Fruit fly (Drosophila melanogaster): ENCODE measurements around the gene ClC-a.

Gene ClC-a

DNA sequence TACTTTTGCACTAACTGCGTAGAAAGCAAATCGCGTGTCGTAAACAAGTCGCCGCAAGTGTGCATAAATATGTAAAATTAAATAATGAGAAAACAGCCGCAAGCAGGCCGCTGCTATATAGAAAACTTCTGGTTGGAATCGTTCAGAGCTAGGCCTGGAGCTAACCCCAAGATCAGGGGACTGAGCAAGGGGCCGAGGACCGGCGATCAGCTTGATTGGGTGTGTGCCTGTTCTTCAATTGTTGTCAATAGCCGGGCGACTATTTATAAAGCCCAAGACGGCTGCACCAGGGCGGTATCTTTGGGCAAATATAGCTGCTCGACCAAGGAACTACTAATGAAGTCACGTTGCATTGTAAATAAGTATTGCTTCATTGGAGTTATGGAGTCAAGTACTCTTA, 56.2 kb downstream of the ClC-a start:
- TF ChIP-seq pan (optimal IDR thresholded peaks at IDR 0.05) (no peak), usp (GFP tag; optimal IDR thresholded peaks at IDR 0.05) (no peak), EcR (GFP tag; optimal IDR thresholded peaks at IDR 0.05) (no peak), psq (optimal IDR thresholded peaks at IDR 0.05) (no peak), CG8478 (optimal IDR thresholded peaks at IDR 0.05) (no peak), Dll (optimal IDR thresholded peaks at IDR 0.05) (no peak)

DNA sequence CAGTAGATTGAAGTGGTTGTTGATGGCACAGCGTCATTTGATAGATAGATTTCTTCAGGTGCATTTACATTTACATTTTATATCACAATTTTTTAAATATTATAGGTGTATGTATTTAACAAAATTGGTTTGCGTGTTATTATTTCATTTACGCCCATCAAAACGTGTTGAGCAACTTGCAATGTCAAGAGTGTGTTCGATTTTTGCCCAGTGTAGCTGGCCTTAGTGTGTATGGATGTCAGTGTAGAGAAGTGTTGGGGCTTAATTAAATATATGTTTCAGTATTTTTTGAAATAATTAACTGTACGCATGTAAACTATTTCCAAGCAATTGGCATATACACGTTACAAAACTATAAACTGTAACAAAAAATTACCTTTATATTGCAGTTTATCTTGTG, 61.3 kb downstream of the ClC-a start:
- TF ChIP-seq Dll (optimal IDR thresholded peaks at IDR 0.05) = no peak
- no peak for TF ChIP-seq CG8478 (optimal IDR thresholded peaks at IDR 0.05)
- TF ChIP-seq psq (optimal IDR thresholded peaks at IDR 0.05) = no peak
- TF ChIP-seq pan (optimal IDR thresholded peaks at IDR 0.05) = no peak
- TF ChIP-seq usp (GFP tag; optimal IDR thresholded peaks at IDR 0.05) = no peak
- TF ChIP-seq EcR (GFP tag; optimal IDR thresholded peaks at IDR 0.05) = no peak

DNA sequence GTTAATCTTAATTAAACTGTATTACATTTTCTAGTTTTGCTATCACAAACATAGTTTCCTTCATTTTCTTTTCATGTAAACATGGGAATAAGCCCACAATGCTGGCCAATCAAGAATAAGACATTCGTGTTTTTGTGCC, 62.8 kb downstream of the ClC-a start, which contains the start of gene CG43062:
Gene CG43062, plus strand, starts transcription at position 40 of the 139 bp plus-strand sequence.
- no peak for TF ChIP-seq Dll (optimal IDR thresholded peaks at IDR 0.05)
- no peak for TF ChIP-seq psq (optimal IDR thresholded peaks at IDR 0.05)
- TF ChIP-seq usp (GFP tag; optimal IDR thresholded peaks at IDR 0.05) = no peak

DNA sequence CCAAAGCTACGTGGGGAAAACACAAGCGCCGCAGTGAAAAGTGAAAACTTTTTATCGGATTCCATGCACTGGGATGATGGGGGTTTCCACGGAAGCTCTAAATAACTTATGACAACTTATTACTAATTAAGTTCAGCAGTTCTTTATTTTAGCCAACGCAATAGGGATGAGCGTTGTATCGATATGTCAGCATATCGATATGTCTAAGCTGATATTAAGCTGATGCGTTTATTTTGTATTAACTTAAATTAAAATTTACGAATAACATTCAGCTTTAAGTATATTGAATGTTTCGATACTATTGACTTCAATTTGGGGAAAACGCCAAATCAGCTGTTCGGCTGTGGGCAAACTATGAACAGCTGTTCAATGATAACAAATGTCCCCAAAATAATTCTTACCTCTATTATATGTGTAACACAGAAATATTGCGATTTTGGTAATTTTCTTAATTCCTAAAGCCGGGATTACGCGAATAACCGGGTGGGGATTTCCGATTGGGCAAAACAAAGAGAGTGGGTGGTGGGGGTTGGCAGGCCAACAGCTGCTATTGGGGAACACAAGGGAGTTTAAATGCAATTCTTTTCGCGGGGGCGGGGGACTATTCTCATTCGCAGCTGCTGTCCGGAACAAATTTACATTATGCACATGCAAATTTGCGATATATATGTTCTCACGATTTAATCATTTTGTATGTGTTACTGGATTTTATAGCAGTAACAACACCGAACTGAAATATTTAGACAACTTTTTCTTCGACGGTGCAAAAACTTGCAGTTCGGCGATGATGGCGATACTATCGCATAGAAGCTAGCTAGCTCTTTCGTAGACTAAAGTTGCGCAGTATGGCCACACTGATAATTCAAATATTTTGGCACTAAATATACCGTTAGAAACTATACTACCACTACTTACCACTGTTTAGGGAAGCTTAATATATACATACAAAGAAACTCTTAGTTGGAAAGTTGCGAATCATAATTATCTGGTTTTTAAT, 63.4 kb downstream of the ClC-a start, which contains the start of gene CG6923:
Gene CG6923, minus strand, starts transcription at position 733 of the 997 bp plus-strand sequence.
- no peak for TF ChIP-seq EcR (GFP tag; optimal IDR thresholded peaks at IDR 0.05)
- TF ChIP-seq Dll (optimal IDR thresholded peaks at IDR 0.05) = no peak
- TF ChIP-seq usp (GFP tag; optimal IDR thresholded peaks at IDR 0.05) = no peak
- TF ChIP-seq psq (optimal IDR thresholded peaks at IDR 0.05) = no peak
- TF ChIP-seq CG8478 (optimal IDR thresholded peaks at IDR 0.05) = no peak
- TF ChIP-seq pan (optimal IDR thresholded peaks at IDR 0.05) = no peak

Data from whole organism.